Fruit fly (Drosophila melanogaster): ENCODE results near the gene CG42342.

The CG42342 gene

DNA sequence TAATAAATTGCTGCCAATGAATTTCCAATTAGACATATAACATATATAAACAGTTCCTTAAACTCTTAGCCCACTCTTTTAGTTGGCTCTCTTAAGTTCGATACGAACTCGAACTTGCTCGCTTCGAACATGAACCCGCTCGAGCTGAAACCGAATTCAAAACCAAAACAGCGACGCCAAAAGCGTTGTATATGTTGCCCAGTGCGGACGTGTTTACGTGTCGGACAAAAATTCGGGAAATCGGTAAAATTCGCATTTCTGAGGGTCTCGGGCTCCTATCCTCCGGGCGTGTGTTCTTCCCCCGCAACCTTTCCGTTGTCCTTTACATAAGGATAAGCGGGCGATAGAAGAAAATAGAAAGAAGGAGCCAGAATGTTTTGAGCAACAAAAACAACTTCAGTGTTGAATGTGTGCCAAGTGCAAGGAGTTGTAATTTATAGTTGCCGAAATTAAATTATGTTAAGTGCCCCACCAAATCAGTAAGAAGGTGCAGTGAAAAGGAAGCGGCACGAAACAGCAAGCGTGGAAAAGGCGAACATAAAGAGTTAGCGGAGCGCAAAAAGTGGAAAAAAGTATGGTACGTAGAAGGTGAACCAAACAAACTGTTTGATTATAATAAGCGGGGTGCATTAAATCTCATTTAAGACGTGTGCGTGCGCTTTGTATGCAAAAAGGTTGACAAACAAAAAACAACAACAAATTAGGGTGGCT lies at the start of gene CG42342:
Gene CG42342, plus strand, starts transcription at position 176 of the 711 bp plus-strand sequence.
- TF ChIP-seq psq (optimal IDR thresholded peaks at IDR 0.05) = no peak
- no peak for TF ChIP-seq usp (GFP tag; optimal IDR thresholded peaks at IDR 0.05)
- no peak for TF ChIP-seq EcR (GFP tag; optimal IDR thresholded peaks at IDR 0.05)
- no peak for TF ChIP-seq Dll (optimal IDR thresholded peaks at IDR 0.05)
- no peak for TF ChIP-seq pan (optimal IDR thresholded peaks at IDR 0.05)
- TF ChIP-seq CG8478 (optimal IDR thresholded peaks at IDR 0.05) = no peak

DNA sequence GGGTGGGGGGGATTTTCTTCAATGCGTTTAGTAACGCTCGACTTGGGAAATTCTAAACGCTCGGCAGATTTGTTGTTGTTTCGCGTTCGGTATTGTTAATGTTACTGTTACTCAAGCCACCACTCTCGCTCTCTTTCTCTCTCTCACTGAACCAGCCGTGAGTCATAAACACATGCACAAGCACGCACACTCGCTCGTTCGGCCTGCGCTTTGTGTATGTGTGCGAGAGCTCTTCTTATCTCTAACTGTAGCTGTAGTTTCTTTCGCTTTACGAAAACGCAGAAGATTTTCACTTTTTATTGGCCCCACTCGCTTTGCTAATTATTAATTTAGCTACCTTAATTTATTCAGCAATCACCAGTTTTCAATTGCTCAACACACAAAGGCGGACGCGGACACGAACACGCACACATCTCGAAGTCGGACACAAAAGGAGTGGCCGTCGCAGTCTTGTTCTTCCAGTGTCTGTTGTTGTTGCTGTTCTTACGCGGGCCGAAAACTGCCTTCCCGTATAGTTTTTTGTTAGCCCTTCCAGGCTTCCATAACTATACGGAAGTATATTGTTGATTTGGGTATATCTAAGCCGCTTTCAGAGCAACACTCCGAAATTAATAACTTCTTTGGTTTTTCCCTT lies 49.5 kb upstream of the CG42342 start:
- TF ChIP-seq CG8478 (optimal IDR thresholded peaks at IDR 0.05) = peak; percentile 53
- TF ChIP-seq EcR (GFP tag; optimal IDR thresholded peaks at IDR 0.05) = no peak
- no peak for TF ChIP-seq Dll (optimal IDR thresholded peaks at IDR 0.05)
- TF ChIP-seq psq (optimal IDR thresholded peaks at IDR 0.05) = no peak

DNA sequence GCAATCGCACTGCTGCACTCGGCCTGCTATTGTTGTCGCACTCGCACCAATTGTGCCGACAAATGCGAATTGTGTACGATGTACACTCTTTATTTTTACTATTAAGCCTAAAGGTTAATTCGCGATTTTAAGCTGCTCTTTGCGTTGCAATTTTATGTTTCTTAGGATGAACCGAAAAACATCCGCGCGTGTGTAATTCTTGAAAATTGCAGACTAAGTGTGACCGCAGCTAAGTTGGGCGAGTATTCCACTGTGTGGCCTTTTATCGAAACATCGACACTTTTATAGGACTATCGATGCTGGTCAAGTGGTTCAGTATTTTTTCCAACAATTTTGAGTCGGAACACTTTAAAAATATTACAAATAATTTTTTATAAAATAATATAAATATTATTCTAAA lies 49.0 kb upstream of the CG42342 start, which contains the start of gene Pak3:
Gene Pak3, minus strand, starts transcription at position 225 of the 400 bp plus-strand sequence.
- no peak for TF ChIP-seq EcR (GFP tag; optimal IDR thresholded peaks at IDR 0.05)
- no peak for TF ChIP-seq Dll (optimal IDR thresholded peaks at IDR 0.05)
- no peak for TF ChIP-seq CG8478 (optimal IDR thresholded peaks at IDR 0.05)
- no peak for TF ChIP-seq usp (GFP tag; optimal IDR thresholded peaks at IDR 0.05)
- no peak for TF ChIP-seq psq (optimal IDR thresholded peaks at IDR 0.05)
- TF ChIP-seq pan (optimal IDR thresholded peaks at IDR 0.05) = no peak

DNA sequence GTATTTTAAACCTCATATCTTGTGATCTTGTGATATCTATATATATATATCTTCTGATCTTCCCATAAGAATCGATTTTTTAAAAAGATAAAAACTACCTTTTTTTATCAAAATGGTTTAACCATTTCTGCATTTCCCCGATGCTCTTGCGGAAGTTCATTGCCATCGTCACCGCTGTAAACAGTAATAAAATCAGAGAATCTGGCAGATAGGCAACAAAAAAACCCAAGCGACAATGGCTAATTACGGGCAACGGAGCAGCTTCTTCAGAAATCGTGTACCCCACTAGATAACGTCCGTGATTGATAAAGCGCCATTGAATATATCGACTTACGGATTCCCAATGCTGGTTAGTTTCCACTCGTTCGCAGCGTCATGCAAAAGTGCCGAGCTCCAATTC lies 48.4 kb upstream of the CG42342 start, which contains the start of gene CG10405:
Gene CG10405, plus strand, starts transcription at position 301 of the 400 bp plus-strand sequence.
- TF ChIP-seq CG8478 (optimal IDR thresholded peaks at IDR 0.05) (no peak), usp (GFP tag; optimal IDR thresholded peaks at IDR 0.05) (no peak), pan (optimal IDR thresholded peaks at IDR 0.05) (no peak), Dll (optimal IDR thresholded peaks at IDR 0.05) (no peak), psq (optimal IDR thresholded peaks at IDR 0.05) (no peak), EcR (GFP tag; optimal IDR thresholded peaks at IDR 0.05) (no peak)

DNA sequence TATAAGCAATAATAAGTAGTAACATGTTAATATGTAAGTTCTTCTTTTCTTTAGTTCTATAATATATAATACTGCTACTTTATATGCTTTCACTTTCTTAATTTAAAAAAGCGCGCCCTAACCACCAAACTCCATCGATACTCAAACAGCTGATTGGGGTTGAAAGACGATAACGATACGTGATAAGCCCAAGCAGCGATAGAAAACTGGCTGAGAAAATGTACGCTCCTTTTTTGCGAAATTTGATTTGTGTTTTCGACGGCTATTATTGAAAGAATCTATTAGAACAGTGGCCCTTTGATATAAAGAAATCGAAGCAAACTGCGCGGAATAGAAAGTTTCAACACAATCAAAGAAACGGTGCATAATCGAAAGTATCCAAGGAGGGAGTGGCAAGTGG lies 46.7 kb upstream of the CG42342 start, which contains the start of gene CG14883:
Gene CG14883, plus strand, starts transcription at position 178 of the 400 bp plus-strand sequence.
- no peak for TF ChIP-seq psq (optimal IDR thresholded peaks at IDR 0.05)
- no peak for TF ChIP-seq Dll (optimal IDR thresholded peaks at IDR 0.05)
- no peak for TF ChIP-seq usp (GFP tag; optimal IDR thresholded peaks at IDR 0.05)
- no peak for TF ChIP-seq EcR (GFP tag; optimal IDR thresholded peaks at IDR 0.05)
- no peak for TF ChIP-seq pan (optimal IDR thresholded peaks at IDR 0.05)
- no peak for TF ChIP-seq CG8478 (optimal IDR thresholded peaks at IDR 0.05)

DNA sequence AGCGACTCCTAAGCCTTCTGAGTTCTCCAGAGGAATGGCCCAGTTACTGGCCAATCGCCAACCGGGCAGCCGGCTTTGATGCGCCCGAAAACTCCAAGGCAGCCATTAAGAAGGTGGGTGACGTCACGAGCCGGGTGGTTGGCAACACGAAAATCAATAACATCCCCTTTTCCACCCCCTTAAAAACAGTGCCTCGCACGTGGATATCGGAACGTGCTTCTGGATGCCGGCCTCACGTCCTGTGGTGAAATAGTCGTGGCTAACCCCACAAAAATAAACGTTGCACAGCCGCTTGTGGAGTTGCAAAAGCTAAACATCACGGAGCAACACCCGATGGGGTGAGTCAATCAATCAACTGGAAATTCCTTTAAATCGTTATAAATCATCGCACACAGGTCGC lies 46.0 kb upstream of the CG42342 start:
- TF ChIP-seq Dll (optimal IDR thresholded peaks at IDR 0.05) = no peak
- TF ChIP-seq pan (optimal IDR thresholded peaks at IDR 0.05) = no peak
- no peak for TF ChIP-seq EcR (GFP tag; optimal IDR thresholded peaks at IDR 0.05)
- no peak for TF ChIP-seq psq (optimal IDR thresholded peaks at IDR 0.05)
- no peak for TF ChIP-seq usp (GFP tag; optimal IDR thresholded peaks at IDR 0.05)
- no peak for TF ChIP-seq CG8478 (optimal IDR thresholded peaks at IDR 0.05)

DNA sequence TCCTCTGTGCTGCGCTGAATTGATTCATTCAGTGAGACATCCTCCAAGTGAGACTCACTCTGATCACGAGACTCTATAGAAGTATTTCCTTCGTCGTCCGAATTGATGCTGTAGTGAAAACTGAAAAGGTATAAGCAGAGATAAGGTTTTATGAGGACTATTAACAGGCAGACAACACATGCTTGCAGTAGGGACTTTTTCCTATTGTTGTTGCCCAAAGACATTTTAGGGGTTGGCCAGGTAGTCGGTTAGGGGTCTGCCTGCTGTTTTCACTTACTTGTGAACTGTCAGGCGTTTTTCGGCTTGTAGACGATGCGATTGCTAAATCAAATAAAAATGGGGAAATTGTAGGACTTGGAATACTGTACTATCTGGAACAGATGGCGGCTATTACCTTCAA lies 34.0 kb upstream of the CG42342 start:
- no peak for TF ChIP-seq CG8478 (optimal IDR thresholded peaks at IDR 0.05)
- no peak for TF ChIP-seq Dll (optimal IDR thresholded peaks at IDR 0.05)
- no peak for TF ChIP-seq EcR (GFP tag; optimal IDR thresholded peaks at IDR 0.05)
- TF ChIP-seq psq (optimal IDR thresholded peaks at IDR 0.05) = no peak
- no peak for TF ChIP-seq pan (optimal IDR thresholded peaks at IDR 0.05)
- TF ChIP-seq usp (GFP tag; optimal IDR thresholded peaks at IDR 0.05) = no peak

DNA sequence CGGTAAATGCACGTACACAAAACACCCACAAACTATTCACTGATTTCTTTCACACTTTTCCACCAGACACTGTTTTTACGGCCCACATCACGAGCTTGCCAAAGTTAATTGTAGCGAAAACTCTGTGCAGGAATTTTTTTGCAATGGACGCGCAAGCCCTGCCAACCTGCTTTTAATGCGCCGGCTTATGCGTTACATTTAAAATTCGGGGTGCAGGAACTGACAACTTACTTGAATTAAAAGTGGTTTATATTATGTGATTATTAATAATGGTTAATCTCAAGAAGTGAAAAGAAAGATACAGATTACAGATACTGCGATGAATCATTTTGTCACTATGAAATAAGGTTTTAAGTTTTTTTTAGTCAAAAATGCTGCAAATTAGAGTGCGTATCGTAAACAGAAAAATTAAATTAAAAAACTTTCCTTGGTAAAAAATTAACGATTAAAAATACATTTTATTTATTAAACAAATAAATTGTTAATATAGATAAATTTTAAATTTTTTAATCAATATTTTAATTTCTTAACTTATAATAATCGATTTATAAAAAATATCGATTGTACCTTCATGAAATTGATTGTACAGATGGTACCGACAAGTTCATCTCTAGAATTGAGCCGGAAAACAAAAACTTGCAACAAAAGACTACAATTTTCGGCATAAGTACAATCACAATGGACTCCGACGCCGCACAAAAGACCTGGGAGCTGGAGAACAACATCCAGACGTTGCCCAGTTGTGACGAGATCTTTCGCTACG lies 32.9 kb upstream of the CG42342 start, which contains the start of the genes CG42232 and CSN5:
Gene CG42232, minus strand, starts transcription at position 163 of the 763 bp plus-strand sequence.
Gene CSN5, plus strand, starts transcription at position 599 of the 763 bp plus-strand sequence.
- TF ChIP-seq EcR (GFP tag; optimal IDR thresholded peaks at IDR 0.05) (no peak), pan (optimal IDR thresholded peaks at IDR 0.05) (no peak), Dll (optimal IDR thresholded peaks at IDR 0.05) (no peak), CG8478 (optimal IDR thresholded peaks at IDR 0.05) (no peak), psq (optimal IDR thresholded peaks at IDR 0.05) (no peak)

DNA sequence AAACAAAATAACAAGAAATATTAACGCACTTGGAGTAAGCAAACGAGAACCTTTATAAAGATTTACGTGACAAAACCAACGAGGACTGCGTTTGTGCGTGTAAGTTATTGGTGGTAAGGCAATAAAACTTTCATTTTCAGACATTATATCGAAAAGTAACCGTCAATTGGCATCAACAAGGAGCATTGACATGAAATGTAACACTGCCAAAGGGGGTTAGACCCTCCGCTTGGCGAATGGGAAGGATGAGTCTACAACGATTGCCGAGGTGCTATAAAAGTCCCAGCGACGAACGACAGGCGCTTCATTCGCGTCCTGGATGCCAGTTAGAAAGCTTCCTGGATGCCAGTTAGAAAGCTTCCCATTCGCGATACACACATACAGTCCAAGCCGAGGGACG lies 30.3 kb upstream of the CG42342 start, which contains the start of gene Gyc89Da:
Gene Gyc89Da, plus strand, starts transcription at position 301 of the 400 bp plus-strand sequence.
- TF ChIP-seq usp (GFP tag; optimal IDR thresholded peaks at IDR 0.05) = no peak
- no peak for TF ChIP-seq pan (optimal IDR thresholded peaks at IDR 0.05)
- TF ChIP-seq Dll (optimal IDR thresholded peaks at IDR 0.05) = no peak
- no peak for TF ChIP-seq EcR (GFP tag; optimal IDR thresholded peaks at IDR 0.05)
- TF ChIP-seq CG8478 (optimal IDR thresholded peaks at IDR 0.05) = no peak
- no peak for TF ChIP-seq psq (optimal IDR thresholded peaks at IDR 0.05)

DNA sequence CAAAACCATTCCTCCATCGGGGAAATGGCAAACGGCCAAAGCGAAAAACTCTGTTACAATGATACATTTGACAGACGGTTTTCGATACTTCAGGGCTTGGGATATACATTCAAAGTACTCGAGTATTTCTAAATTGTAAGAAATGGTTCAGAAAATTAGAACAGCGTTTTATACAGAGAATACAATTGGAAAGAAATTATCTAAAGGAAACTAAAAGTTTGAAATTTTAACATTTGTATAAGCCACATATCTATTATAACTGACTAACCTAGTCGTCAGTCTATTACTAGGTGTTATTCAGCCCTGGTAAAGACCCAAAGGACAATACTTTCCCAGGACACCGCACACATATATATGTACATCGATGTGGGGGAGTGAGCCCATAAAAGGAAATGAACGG lies 26.1 kb upstream of the CG42342 start:
- TF ChIP-seq EcR (GFP tag; optimal IDR thresholded peaks at IDR 0.05) = no peak
- TF ChIP-seq pan (optimal IDR thresholded peaks at IDR 0.05) = no peak
- TF ChIP-seq Dll (optimal IDR thresholded peaks at IDR 0.05) = no peak
- no peak for TF ChIP-seq usp (GFP tag; optimal IDR thresholded peaks at IDR 0.05)
- TF ChIP-seq CG8478 (optimal IDR thresholded peaks at IDR 0.05) = no peak
- no peak for TF ChIP-seq psq (optimal IDR thresholded peaks at IDR 0.05)

DNA sequence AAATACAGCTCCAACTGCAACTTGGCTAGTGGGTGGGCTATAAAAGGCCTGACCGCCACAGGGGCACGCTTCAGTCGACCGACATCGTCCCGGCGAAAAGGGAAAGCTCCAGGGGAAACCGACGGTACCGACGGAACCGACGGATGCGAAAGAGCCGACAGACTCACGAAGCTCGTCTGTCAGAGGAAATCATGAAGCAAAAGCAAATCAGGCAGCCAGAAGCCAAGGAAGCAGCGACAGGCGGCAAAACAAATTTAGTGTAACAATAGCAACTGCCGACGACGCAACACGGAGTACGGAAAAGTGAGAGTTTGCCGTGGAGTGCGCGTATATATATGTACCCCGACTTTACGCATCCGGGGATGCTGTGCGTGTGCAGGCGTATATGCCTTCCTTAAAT lies 25.5 kb upstream of the CG42342 start, which contains the start of gene Gyc89Db:
Gene Gyc89Db, plus strand, starts transcription at position 78 of the 400 bp plus-strand sequence.
- TF ChIP-seq pan (optimal IDR thresholded peaks at IDR 0.05) = no peak
- no peak for TF ChIP-seq EcR (GFP tag; optimal IDR thresholded peaks at IDR 0.05)
- TF ChIP-seq psq (optimal IDR thresholded peaks at IDR 0.05) = no peak
- no peak for TF ChIP-seq Dll (optimal IDR thresholded peaks at IDR 0.05)
- no peak for TF ChIP-seq usp (GFP tag; optimal IDR thresholded peaks at IDR 0.05)
- no peak for TF ChIP-seq CG8478 (optimal IDR thresholded peaks at IDR 0.05)
